Fruit fly (Drosophila melanogaster): ENCODE measurements around the gene CG15385.

DNA sequence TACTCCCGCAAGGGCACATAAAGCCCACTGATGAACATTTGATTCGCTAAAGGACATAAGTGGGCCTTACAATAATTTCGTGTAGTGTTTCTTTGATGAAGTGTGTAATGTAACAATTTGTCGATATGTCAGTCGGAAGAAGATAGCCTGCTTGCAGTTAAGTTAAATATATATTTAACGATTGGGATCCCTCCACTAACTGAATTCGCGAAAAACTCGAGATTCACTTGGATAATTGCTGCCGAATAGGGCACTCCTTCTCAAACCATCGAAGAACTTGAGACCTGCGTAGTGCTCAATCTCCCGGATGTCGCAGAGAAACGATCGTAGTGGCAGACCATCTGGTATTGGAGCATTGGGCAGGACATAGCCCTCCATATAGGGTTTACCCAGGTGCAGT, 25.8 kb upstream of the CG15385 start, which contains the start of gene Tengl3:
- TF ChIP-seq CTCF (optimal IDR thresholded peaks at IDR 0.05), result no peak
- TF ChIP-seq CG8478 (optimal IDR thresholded peaks at IDR 0.05), result no peak

All from S2 (cell line).